Fruit fly (Drosophila melanogaster) whole organism, embryonic: ENCODE data around the gene Efr.

Experiments
- Antp ChIP-seq: fragments of 200-800 bp; sonication (Bioruptor generic); optimal IDR thresholded peaks from 3 replicates; lab custom pipeline; 2016; ENCODE audit warnings: missing biosample characterization, missing genetic modification characterization
- B-H1 ChIP-seq: fragments of 200-800 bp; sonication (Bioruptor generic); IDR thresholded peaks from 3 replicates; pipeline ENCODE4 v1.3.6; 2022; ENCODE audit warnings: missing biosample characterization, missing genetic modification characterization
- CG13123 ChIP-seq: fragments of 200-800 bp; sonication (Bioruptor generic); optimal IDR thresholded peaks from 2 replicates; lab custom pipeline; 2016; ENCODE audit warnings: missing biosample characterization, missing genetic modification characterization
- CG13296 ChIP-seq: fragments of 200-800 bp; sonication (Bioruptor generic); optimal IDR thresholded peaks from 3 replicates; lab custom pipeline; 2018; ENCODE audit warnings: missing biosample characterization, mild to moderate bottlenecking, missing genetic modification characterization
- CG15073 ChIP-seq: fragments of 200-800 bp; sonication (Bioruptor generic); optimal IDR thresholded peaks from 2 replicates; lab custom pipeline; 2016; ENCODE audit warnings: missing biosample characterization, missing genetic modification characterization
- CG15479 ChIP-seq: fragments of 200-800 bp; sonication (Bioruptor generic); optimal IDR thresholded peaks from 3 replicates; lab custom pipeline; 2019; ENCODE audit warnings: missing biosample characterization, mild to moderate bottlenecking, missing genetic modification characterization, moderate library complexity
- CG17186 ChIP-seq: fragments of 200-800 bp; sonication (Bioruptor generic); optimal IDR thresholded peaks from 3 replicates; lab custom pipeline; 2017; ENCODE audit warnings: missing biosample characterization, missing genetic modification reagents, missing genetic modification characterization
- CG17359 ChIP-seq: fragments of 200-800 bp; sonication (Bioruptor generic); optimal IDR thresholded peaks from 3 replicates; lab custom pipeline; 2018; ENCODE audit warnings: missing biosample characterization, mild to moderate bottlenecking, missing genetic modification characterization, moderate library complexity
- CG1792 ChIP-seq: fragments of 200-800 bp; sonication (Bioruptor generic); optimal IDR thresholded peaks from 2 replicates; lab custom pipeline; 2016; ENCODE audit warnings: missing biosample characterization, missing genetic modification characterization
- CG2120 ChIP-seq: fragments of 200-800 bp; sonication (Bioruptor generic); optimal IDR thresholded peaks from 3 replicates; lab custom pipeline; 2016; ENCODE audit warnings: missing biosample characterization, missing genetic modification characterization
- CG30020 ChIP-seq: fragments of 200-800 bp; optimal IDR thresholded peaks from 2 replicates; lab custom pipeline; 2019; ENCODE audit warnings: missing biosample characterization, mild to moderate bottlenecking, missing genetic modification characterization, moderate library complexity
- CG33557 ChIP-seq: fragments of 200-800 bp; sonication (Bioruptor generic); optimal IDR thresholded peaks from 2 replicates; lab custom pipeline; 2019; ENCODE audit warnings: missing biosample characterization, mild to moderate bottlenecking, missing genetic modification characterization, moderate library complexity
- CG3847 ChIP-seq: fragments of 200-800 bp; sonication (Bioruptor generic); IDR thresholded peaks from 2 replicates; pipeline ENCODE4 v1.3.6; 2022; ENCODE audit warnings: missing biosample characterization, missing genetic modification characterization
- CG42726 ChIP-seq: fragments of 200-800 bp; sonication (Bioruptor generic); IDR thresholded peaks from 2 replicates; pipeline ENCODE4 v1.3.6; 2022; ENCODE audit warnings: missing biosample characterization, missing genetic modification characterization; ENCODE audit not compliant: partially characterized antibody
- CG4617 ChIP-seq: fragments of 200-800 bp; sonication (Bioruptor generic); optimal IDR thresholded peaks from 3 replicates; lab custom pipeline; 2016; ENCODE audit warnings: missing biosample characterization, missing genetic modification characterization, borderline replicate concordance
- CG4707 ChIP-seq: fragments of 200-800 bp; sonication (Bioruptor generic); optimal IDR thresholded peaks from 2 replicates; lab custom pipeline; 2018; ENCODE audit warnings: missing biosample characterization, mild to moderate bottlenecking, missing genetic modification characterization, moderate library complexity
- CG5953 ChIP-seq: fragments of 200-800 bp; sonication (Bioruptor generic); IDR thresholded peaks from 2 replicates; pipeline ENCODE4 v1.3.6; 2022; ENCODE audit warnings: missing biosample characterization, missing genetic modification characterization
- CG6175 ChIP-seq: fragments of 200-800 bp; sonication (Bioruptor generic); IDR thresholded peaks from 3 replicates; pipeline ENCODE4 v1.3.6; 2022; ENCODE audit warnings: missing biosample characterization, missing genetic modification characterization
- CG7372 ChIP-seq: fragments of 200-800 bp; sonication (Bioruptor generic); IDR thresholded peaks from 2 replicates; pipeline ENCODE4 v1.3.6; 2022; ENCODE audit warnings: missing biosample characterization, missing genetic modification characterization
- CG8359 ChIP-seq: fragments of 200-800 bp; sonication (Bioruptor generic); optimal IDR thresholded peaks from 2 replicates; lab custom pipeline; 2017; ENCODE audit warnings: missing biosample characterization, mild to moderate bottlenecking, missing genetic modification characterization, borderline replicate concordance
- CG8388 ChIP-seq: fragments of 200-800 bp; sonication (Bioruptor generic); optimal IDR thresholded peaks from 2 replicates; lab custom pipeline; 2019; ENCODE audit warnings: missing biosample characterization, mild to moderate bottlenecking, missing genetic modification characterization, moderate library complexity
- D ChIP-seq, 2 experiments: fragments of 200-800 bp in 1 of 2; fragments of >200 bp in 1 of 2; sonication (Bioruptor generic) in 1 of 2; optimal IDR thresholded peaks; 2 replicates in 1 of 2; 3 replicates in 1 of 2; lab custom pipeline; 2017; ENCODE audit warnings: mild to moderate bottlenecking in 1 of 2, missing biosample characterization in 1 of 2, missing genetic modification characterization in 1 of 2, missing genetic modification reagents in 1 of 2
- Dbx ChIP-seq: fragments of 200-800 bp; sonication (Bioruptor generic); IDR thresholded peaks from 3 replicates; pipeline ENCODE4 v1.3.6; 2022; ENCODE audit warnings: missing biosample characterization, missing genetic modification characterization
- Dip3 ChIP-seq: fragments of 200-800 bp; sonication (Bioruptor generic); optimal IDR thresholded peaks from 3 replicates; lab custom pipeline; 2016; ENCODE audit warnings: missing biosample characterization, missing genetic modification characterization
- Dll ChIP-seq: fragments of 200-800 bp; sonication (Bioruptor generic); IDR thresholded peaks from 4 replicates; pipeline ENCODE4 v1.3.6; 2022; ENCODE audit warnings: missing biosample characterization, missing genetic modification characterization; ENCODE audit not compliant: partially characterized antibody
- Fer1 ChIP-seq: fragments of 200-800 bp; sonication (Bioruptor generic); optimal IDR thresholded peaks from 2 replicates; lab custom pipeline; 2017; ENCODE audit warnings: missing biosample characterization, mild to moderate bottlenecking, missing genetic modification characterization
- GATAe ChIP-seq: fragments of 200-800 bp; sonication (Bioruptor generic); conservative IDR thresholded peaks from 2 replicates; pipeline ENCODE4 v1.3.6; 2022; ENCODE audit warnings: missing biosample characterization, missing genetic modification characterization
- H2.0 ChIP-seq: fragments of 200-800 bp; sonication (Bioruptor generic); IDR thresholded peaks from 2 replicates; pipeline ENCODE4 v1.3.6; 2022; ENCODE audit warnings: missing biosample characterization, missing genetic modification characterization
- HLHmδ ChIP-seq: fragments of 200-800 bp; sonication (Bioruptor generic); optimal IDR thresholded peaks from 2 replicates; lab custom pipeline; 2018; ENCODE audit warnings: missing biosample characterization, mild to moderate bottlenecking, missing genetic modification characterization, moderate library complexity
- MBD-R2 ChIP-seq: fragments of 200-800 bp; sonication (Bioruptor generic); IDR thresholded peaks from 2 replicates; pipeline ENCODE4 v1.3.6; 2022; ENCODE audit warnings: missing biosample characterization, missing genetic modification characterization
- MTF-1 ChIP-seq: fragments of 200-800 bp; sonication (Bioruptor generic); optimal IDR thresholded peaks from 2 replicates; lab custom pipeline; 2018; ENCODE audit warnings: missing biosample characterization, mild to moderate bottlenecking, missing genetic modification characterization, borderline replicate concordance
- Oli ChIP-seq: fragments of 200-800 bp; sonication (Bioruptor generic); optimal IDR thresholded peaks from 2 replicates; lab custom pipeline; 2018; ENCODE audit warnings: missing biosample characterization, mild to moderate bottlenecking, missing genetic modification characterization, moderate library complexity
- Stat92E ChIP-seq, 3 experiments: fragments of >200 bp in 2 of 3; fragments of 200-800 bp in 1 of 3; sonication (Bioruptor generic) in 1 of 3; optimal IDR thresholded peaks; 2 replicates each; lab custom pipeline; 2017 to 2019; ENCODE audit warnings: missing biosample characterization in 3 of 3, missing genetic modification characterization in 3 of 3, mild to moderate bottlenecking in 1 of 3, moderate library complexity in 1 of 3
- abd-A ChIP-seq: fragments of 200-800 bp; sonication (Bioruptor generic); optimal IDR thresholded peaks from 3 replicates; lab custom pipeline; 2019; ENCODE audit warnings: missing biosample characterization, mild to moderate bottlenecking, missing genetic modification characterization, moderate library complexity
- bab2 ChIP-seq: fragments of 200-800 bp; sonication (Bioruptor generic); optimal IDR thresholded peaks from 2 replicates; lab custom pipeline; 2016; ENCODE audit warnings: missing biosample characterization, missing genetic modification characterization
- corto ChIP-seq: fragments of 200-800 bp; sonication (Bioruptor generic); optimal IDR thresholded peaks from 2 replicates; lab custom pipeline; 2016; ENCODE audit warnings: missing biosample characterization, mild to moderate bottlenecking, missing genetic modification characterization, moderate library complexity
- fd96Cb ChIP-seq: fragments of 200-800 bp; sonication (Bioruptor generic); optimal IDR thresholded peaks from 2 replicates; lab custom pipeline; 2018; ENCODE audit warnings: missing biosample characterization, mild to moderate bottlenecking, missing genetic modification characterization, moderate library complexity
- gt ChIP-seq: fragments of 200-800 bp; sonication (Bioruptor generic); IDR thresholded peaks from 2 replicates; pipeline ENCODE4 v1.3.6; 2022; ENCODE audit warnings: missing biosample characterization, missing genetic modification characterization
- hth ChIP-seq: fragments of >200 bp; optimal IDR thresholded peaks from 2 replicates; lab custom pipeline; 2017; ENCODE audit warnings: inconsistent platforms
- kay ChIP-seq: fragments of 200-800 bp; sonication (Bioruptor generic); optimal IDR thresholded peaks from 2 replicates; lab custom pipeline; 2016; ENCODE audit warnings: missing biosample characterization, missing genetic modification characterization
- nmo ChIP-seq: fragments of 200-800 bp; sonication (Bioruptor generic); optimal IDR thresholded peaks from 2 replicates; lab custom pipeline; 2018; ENCODE audit warnings: missing biosample characterization, mild to moderate bottlenecking, missing genetic modification characterization, moderate library complexity
- p53 ChIP-seq: fragments of 200-800 bp; sonication (Bioruptor generic); optimal IDR thresholded peaks from 2 replicates; lab custom pipeline; 2016; ENCODE audit warnings: missing biosample characterization, missing genetic modification characterization
- ro ChIP-seq: fragments of 200-800 bp; sonication (Bioruptor generic); IDR thresholded peaks from 2 replicates; pipeline ENCODE4 v1.3.6; 2022; ENCODE audit warnings: missing biosample characterization, missing genetic modification characterization
- salm ChIP-seq: fragments of 200-800 bp; sonication (Bioruptor generic); optimal IDR thresholded peaks from 2 replicates; lab custom pipeline; 2018; ENCODE audit warnings: missing biosample characterization, mild to moderate bottlenecking, missing genetic modification characterization
- sob ChIP-seq: fragments of 200-800 bp; sonication (Bioruptor generic); IDR thresholded peaks from 2 replicates; pipeline ENCODE4 v1.3.6; 2022; ENCODE audit warnings: missing biosample characterization, missing genetic modification characterization
- sr ChIP-seq: fragments of 200-800 bp; sonication (Bioruptor generic); IDR thresholded peaks from 3 replicates; pipeline ENCODE4 v1.3.6; 2022; ENCODE audit warnings: missing biosample characterization, missing genetic modification characterization
- tna ChIP-seq: fragments of 200-800 bp; sonication (Bioruptor generic); IDR thresholded peaks from 2 replicates; pipeline ENCODE4 v1.3.6; 2022; ENCODE audit warnings: missing biosample characterization, missing genetic modification characterization; ENCODE audit not compliant: partially characterized antibody
- unpg ChIP-seq: fragments of 200-800 bp; sonication (Bioruptor generic); optimal IDR thresholded peaks from 3 replicates; lab custom pipeline; 2018; ENCODE audit warnings: missing biosample characterization, mild to moderate bottlenecking, missing genetic modification characterization, moderate library complexity
- z ChIP-seq: fragments of 200-800 bp; sonication (Bioruptor generic); IDR thresholded peaks from 3 replicates; pipeline ENCODE4 v1.3.6; 2022; ENCODE audit warnings: missing biosample characterization, missing genetic modification characterization

The Efr gene

dm6 chrX:6193183-6193810, 26.5 kb upstream of the Efr start (continued):
- TF ChIP-seq CG13123 (GFP tag; lab: Kevin White, UChicago) (peak; percentile 25), sob (GFP tag; lab: Robert Waterston, UW) (peak; percentile 93), z (GFP tag; lab: Robert Waterston, UW) (no peak), CG5953 (peak; percentile 70), tna (no peak), corto (GFP tag; lab: Kevin White, UChicago) (no peak), MBD-R2 (GFP tag; lab: Robert Waterston, UW) (peak; percentile 57; the same call in 1 of the 2 replicates), gt (GFP tag; lab: Robert Waterston, UW) (0 out of 2 replicates have a peak, but pooled peaks have one; percentile 53), nmo (GFP tag; lab: Kevin White, UChicago) (peak; percentile 79), fd96Cb (tag; lab: Kevin White, UChicago) (peak; percentile 77), kay (GFP tag; lab: Kevin White, UChicago) (peak; percentile 3), CG33557 (GFP tag; lab: Kevin White, UChicago) (no peak), CG15479 (no peak), CG30020 (tag; lab: Kevin White, UChicago) (no peak), HLHmδ (no peak), Fer1 (GFP tag; lab: Kevin White, UChicago) (peak; percentile 92), CG7372 (GFP tag; lab: Robert Waterston, UW) (peak; percentile 89), CG15073 (GFP tag; lab: Kevin White, UChicago) (no peak), Dbx (GFP tag; lab: Robert Waterston, UW) (peak; percentile 90), Oli (tag; lab: Kevin White, UChicago) (peak; percentile 82), salm (tag; lab: Kevin White, UChicago) (no peak), abd-A (peak; percentile 6), CG17186 (GFP tag; lab: Kevin White, UChicago) (no peak), Dll (GFP tag; lab: Robert Waterston, UW) (no peak), hth (lab: Kevin White, UChicago) (no peak), Stat92E (GFP tag; optimal IDR thresholded peaks at IDR 0.05; lab: Kevin White, UChicago) (no peak), Antp (GFP tag; lab: Kevin White, UChicago) (no peak), unpg (GFP tag; lab: Kevin White, UChicago) (peak; percentile 84), Dip3 (peak; percentile 9), p53 (GFP tag; lab: Kevin White, UChicago) (no peak), CG3847 (peak; percentile 85), CG13296 (GFP tag; lab: Kevin White, UChicago) (peak; percentile 83), ro (GFP tag; lab: Robert Waterston, UW) (peak; percentile 34; the same call in 1 of the 2 replicates), CG4617 (GFP tag; lab: Kevin White, UChicago) (no peak), MTF-1 (GFP tag; lab: Kevin White, UChicago) (peak; percentile 30), GATAe (GFP tag; lab: Robert Waterston, UW) (peak; percentile 34; the same call in 1 of the 2 replicates), CG42726 (no peak), CG1792 (GFP tag; lab: Kevin White, UChicago) (no peak), H2.0 (GFP tag; lab: Robert Waterston, UW) (peak; percentile 84), CG8388 (GFP tag; lab: Kevin White, UChicago) (peak; percentile 74), CG8359 (peak; percentile 17), D (optimal IDR thresholded peaks at IDR 0.05; lab: Kevin White, UChicago) (no peak), D (GFP tag; optimal IDR thresholded peaks at IDR 0.05; lab: Kevin White, UChicago) (peak; percentile 40), bab2 (GFP tag; lab: Kevin White, UChicago) (peak; percentile 30), sr (GFP tag; lab: Robert Waterston, UW) (no peak), CG17359 (tag; lab: Kevin White, UChicago) (peak; percentile 87), CG6175 (GFP tag; lab: Robert Waterston, UW) (peak; percentile 74), CG4707 (GFP tag; lab: Kevin White, UChicago) (peak; percentile 48), B-H1 (GFP tag; lab: Robert Waterston, UW) (peak; percentile 74), CG2120 (GFP tag; lab: Kevin White, UChicago) (peak; percentile 83)
